Fruit fly (Drosophila melanogaster) whole organism, prepupa: ENCODE results near the gene CG44325.
A peak's percentile ranks its signal among the peaks of the same experiment; 100 is the strongest.

Experiments used
- CG11762 ChIP-seq: fragments of 200-800 bp; sonication (Bioruptor generic); optimal IDR thresholded peaks from 3 replicates; lab custom pipeline; 2016; ENCODE audit warnings: missing biosample characterization, missing genetic modification characterization; ENCODE audit not compliant: insufficient read depth
- CG11902 ChIP-seq: fragments of 200-800 bp; sonication (Bioruptor generic); optimal IDR thresholded peaks from 3 replicates; lab custom pipeline; 2016; ENCODE audit warnings: missing biosample characterization, missing genetic modification characterization
- CG15336 ChIP-seq: fragments of 200-800 bp; sonication (Bioruptor generic); IDR thresholded peaks from 2 replicates; pipeline ENCODE4 v1.3.6; 2022; ENCODE audit warnings: missing biosample characterization, missing genetic modification characterization
- CG16779 ChIP-seq: fragments of 200-800 bp; sonication (Bioruptor generic); optimal IDR thresholded peaks from 3 replicates; lab custom pipeline; 2017; ENCODE audit warnings: missing biosample characterization, mild to moderate bottlenecking, missing genetic modification characterization
- CG3032 ChIP-seq: fragments of 200-800 bp; optimal IDR thresholded peaks from 2 replicates; lab custom pipeline; 2019; ENCODE audit warnings: missing biosample characterization, mild to moderate bottlenecking, missing genetic modification characterization, moderate library complexity
- CG31627 ChIP-seq: fragments of 200-800 bp; sonication (Bioruptor generic); optimal IDR thresholded peaks from 3 replicates; lab custom pipeline; 2016; ENCODE audit warnings: missing biosample characterization, missing genetic modification characterization
- CG3919 ChIP-seq: fragments of 200-800 bp; sonication (Bioruptor generic); optimal IDR thresholded peaks from 3 replicates; lab custom pipeline; 2016; ENCODE audit warnings: missing biosample characterization, missing genetic modification characterization
- CG6163 ChIP-seq: fragments of 200-800 bp; sonication (Bioruptor generic); IDR thresholded peaks from 3 replicates; pipeline ENCODE4 v1.3.6; 2022; ENCODE audit warnings: missing biosample characterization, missing genetic modification characterization
- CG6276 ChIP-seq: fragments of 200-800 bp; sonication (Bioruptor generic); optimal IDR thresholded peaks from 2 replicates; lab custom pipeline; 2017; ENCODE audit warnings: missing biosample characterization, mild to moderate bottlenecking, missing genetic modification characterization
- CG6792 ChIP-seq: fragments of 200-800 bp; sonication (Bioruptor generic); optimal IDR thresholded peaks from 3 replicates; lab custom pipeline; 2016; ENCODE audit warnings: missing biosample characterization, missing genetic modification characterization
- CG6808 ChIP-seq: fragments of 200-800 bp; sonication (Bioruptor generic); optimal IDR thresholded peaks from 3 replicates; lab custom pipeline; 2017; ENCODE audit warnings: missing biosample characterization, missing genetic modification characterization, mild to moderate bottlenecking, moderate library complexity, missing genetic modification reagents
- CG6854 ChIP-seq: fragments of 200-800 bp; sonication (Bioruptor generic); optimal IDR thresholded peaks from 2 replicates; lab custom pipeline; 2017; ENCODE audit warnings: missing biosample characterization, mild to moderate bottlenecking, missing genetic modification characterization
- CG7368 ChIP-seq: fragments of 200-800 bp; sonication (Bioruptor generic); optimal IDR thresholded peaks from 3 replicates; lab custom pipeline; 2016; ENCODE audit warnings: missing biosample characterization, missing genetic modification characterization
- CG8119 ChIP-seq: fragments of 200-800 bp; sonication (Bioruptor generic); IDR thresholded peaks from 3 replicates; pipeline ENCODE4 v1.3.6; 2022; ENCODE audit warnings: missing biosample characterization, missing genetic modification characterization
- CG8632 ChIP-seq: fragments of 200-800 bp; sonication (Bioruptor generic); optimal IDR thresholded peaks from 3 replicates; lab custom pipeline; 2016; ENCODE audit warnings: missing biosample characterization, missing genetic modification characterization
- CG9139 ChIP-seq: fragments of 200-800 bp; sonication (Bioruptor generic); optimal IDR thresholded peaks from 3 replicates; lab custom pipeline; 2017; ENCODE audit warnings: missing biosample characterization, mild to moderate bottlenecking, missing genetic modification characterization
- Eip75B ChIP-seq: fragments of 200-800 bp; sonication (Bioruptor generic); optimal IDR thresholded peaks from 3 replicates; lab custom pipeline; 2016; ENCODE audit warnings: missing biosample characterization, missing genetic modification characterization
- Eip78C ChIP-seq: fragments of 200-800 bp; sonication (Bioruptor generic); peaks from one replicate; lab custom pipeline; 2016; ENCODE audit warnings: missing biosample characterization, missing genetic modification characterization
- Ets21C ChIP-seq: fragments of 200-800 bp; sonication (Bioruptor generic); optimal IDR thresholded peaks from 3 replicates; lab custom pipeline; 2016; ENCODE audit warnings: missing biosample characterization, missing genetic modification characterization
- Ets96B ChIP-seq: fragments of 200-800 bp; optimal IDR thresholded peaks from 2 replicates; lab custom pipeline; 2019; ENCODE audit warnings: missing biosample characterization, mild to moderate bottlenecking, missing genetic modification characterization, moderate library complexity
- Gug ChIP-seq: fragments of 200-800 bp; sonication (Bioruptor generic); IDR thresholded peaks from 2 replicates; pipeline ENCODE4 v1.3.6; 2022; ENCODE audit warnings: missing biosample characterization, missing genetic modification characterization
- Hr39 ChIP-seq: fragments of 200-800 bp; sonication (Bioruptor generic); optimal IDR thresholded peaks from 2 replicates; lab custom pipeline; 2016; ENCODE audit warnings: missing biosample characterization, missing genetic modification characterization
- Lpt ChIP-seq: fragments of 200-800 bp; sonication (Bioruptor generic); optimal IDR thresholded peaks from 3 replicates; lab custom pipeline; 2016; ENCODE audit warnings: missing biosample characterization, missing genetic modification characterization
- Met ChIP-seq: fragments of 200-800 bp; sonication (Bioruptor generic); optimal IDR thresholded peaks from 3 replicates; lab custom pipeline; 2016; ENCODE audit warnings: missing biosample characterization, missing genetic modification characterization
- Sox102F ChIP-seq: fragments of 200-800 bp; sonication (Bioruptor generic); optimal IDR thresholded peaks from 2 replicates; lab custom pipeline; 2016; ENCODE audit warnings: missing biosample characterization, mild to moderate bottlenecking, missing genetic modification characterization
- Sox14 ChIP-seq: fragments of 200-800 bp; sonication (Bioruptor generic); optimal IDR thresholded peaks from 3 replicates; lab custom pipeline; 2016; ENCODE audit warnings: missing biosample characterization, missing genetic modification characterization
- Sox15 ChIP-seq: fragments of 200-800 bp; sonication (Bioruptor generic); optimal IDR thresholded peaks from 3 replicates; lab custom pipeline; 2016; ENCODE audit warnings: missing biosample characterization, missing genetic modification characterization
- acj6 ChIP-seq: fragments of 200-800 bp; sonication (Bioruptor generic); optimal IDR thresholded peaks from 3 replicates; lab custom pipeline; 2016; ENCODE audit warnings: missing biosample characterization, missing genetic modification characterization
- dac ChIP-seq: fragments of 200-800 bp; sonication (Bioruptor generic); optimal IDR thresholded peaks from 2 replicates; lab custom pipeline; 2017; ENCODE audit warnings: missing biosample characterization, mild to moderate bottlenecking, missing genetic modification characterization
- dsx ChIP-seq: fragments of 200-800 bp; optimal IDR thresholded peaks from 3 replicates; lab custom pipeline; 2019; ENCODE audit warnings: missing biosample characterization, mild to moderate bottlenecking, missing genetic modification characterization, moderate library complexity; ENCODE audit not compliant: poor library complexity, severe bottlenecking
- eg ChIP-seq: fragments of 200-800 bp; sonication (Bioruptor generic); IDR thresholded peaks from 3 replicates; pipeline ENCODE4 v1.3.6; 2022; ENCODE audit warnings: missing biosample characterization, missing genetic modification characterization
- esn ChIP-seq: fragments of 200-800 bp; sonication (Bioruptor generic); optimal IDR thresholded peaks from 2 replicates; lab custom pipeline; 2016; ENCODE audit warnings: missing biosample characterization, mild to moderate bottlenecking, missing genetic modification characterization, moderate library complexity
- fkh ChIP-seq: fragments of 200-800 bp; sonication (Bioruptor generic); optimal IDR thresholded peaks from 3 replicates; lab custom pipeline; 2017; ENCODE audit warnings: missing biosample characterization, mild to moderate bottlenecking, missing genetic modification characterization, moderate library complexity
- pdm3 ChIP-seq: fragments of 200-800 bp; sonication (Bioruptor generic); optimal IDR thresholded peaks from 3 replicates; lab custom pipeline; 2016; ENCODE audit warnings: missing biosample characterization, missing genetic modification characterization
- salr ChIP-seq, 2 experiments: fragments of 200-800 bp; sonication (Bioruptor generic); optimal IDR thresholded peaks; 3 replicates each; lab custom pipeline; 2016 to 2018; ENCODE audit warnings: missing biosample characterization in 2 of 2, missing genetic modification characterization in 2 of 2, mild to moderate bottlenecking in 1 of 2
- spab ChIP-seq: fragments of 200-800 bp; sonication (Bioruptor generic); optimal IDR thresholded peaks from 2 replicates; lab custom pipeline; 2017; ENCODE audit warnings: missing biosample characterization, mild to moderate bottlenecking, missing genetic modification characterization, missing genetic modification reagents
- ss ChIP-seq, 2 experiments: fragments of 200-800 bp; sonication (Bioruptor generic); optimal IDR thresholded peaks; 2 replicates in 1 of 2; 3 replicates in 1 of 2; lab custom pipeline; 2017 to 2018; ENCODE audit warnings: mild to moderate bottlenecking in 2 of 2, missing biosample characterization in 2 of 2, missing genetic modification characterization in 2 of 2, moderate library complexity in 1 of 2
- svp ChIP-seq: fragments of 200-800 bp; sonication (Bioruptor generic); peaks from one replicate; lab custom pipeline; 2016; ENCODE audit warnings: missing biosample characterization, missing genetic modification characterization
- topi ChIP-seq: fragments of 200-800 bp; sonication (Bioruptor generic); optimal IDR thresholded peaks from 3 replicates; lab custom pipeline; 2016; ENCODE audit warnings: missing biosample characterization, missing genetic modification characterization
- vri ChIP-seq: fragments of 200-800 bp; sonication (Bioruptor generic); optimal IDR thresholded peaks from 3 replicates; lab custom pipeline; 2016; ENCODE audit warnings: missing biosample characterization, mild to moderate bottlenecking, missing genetic modification characterization

The CG44325 gene

DNA sequence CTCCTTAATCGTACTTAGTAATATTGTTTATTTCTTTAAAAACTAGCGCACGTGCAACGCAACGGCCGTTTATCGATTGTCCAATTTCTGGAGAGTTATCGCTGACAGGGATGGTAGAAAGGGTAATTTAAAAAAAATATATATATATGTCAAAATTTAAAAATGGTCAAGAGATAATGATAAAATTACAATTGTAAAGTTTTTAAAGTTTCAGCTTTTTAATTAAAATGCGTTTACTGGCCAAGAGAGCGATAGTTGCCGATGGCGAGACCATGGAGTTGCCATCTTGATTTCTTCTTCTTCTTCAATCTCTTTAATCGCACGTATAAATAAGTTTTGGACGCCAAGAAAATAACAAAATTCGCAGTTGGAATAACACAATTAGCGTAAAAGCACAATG lies 2.7 kb upstream of the CG44325 start, which contains the start of the genes CG7246 and HP1b (continued):
- TF ChIP-seq spab (GFP tag; lab: Kevin White, UChicago) = no peak
- TF ChIP-seq CG9139 = no peak
- peak; percentile 56 for TF ChIP-seq Hr39 (GFP tag; lab: Kevin White, UChicago)
- TF ChIP-seq Eip75B (GFP tag; lab: Kevin White, UChicago) = peak; percentile 49
- TF ChIP-seq Gug (GFP tag; lab: Robert Waterston, UW) = peak; percentile 61; the same call in 1 of the 2 replicates
- TF ChIP-seq Met (GFP tag; lab: Kevin White, UChicago) = peak; percentile 66
- TF ChIP-seq CG11902 = peak; percentile 11
- TF ChIP-seq CG3919 (GFP tag; lab: Kevin White, UChicago) = peak; percentile 66
- TF ChIP-seq Sox14 (GFP tag; lab: Kevin White, UChicago) = peak; percentile 42
- TF ChIP-seq CG31627 = peak; percentile 58
- no peak for TF ChIP-seq CG16779 (tag; lab: Kevin White, UChicago)
- peak; percentile 63 for TF ChIP-seq topi (GFP tag; lab: Kevin White, UChicago)
- TF ChIP-seq esn (GFP tag; lab: Kevin White, UChicago) = peak; percentile 78
- peak; percentile 52 for TF ChIP-seq Ets96B (tag; lab: Kevin White, UChicago)
- peak; percentile 35 for TF ChIP-seq CG6792

DNA sequence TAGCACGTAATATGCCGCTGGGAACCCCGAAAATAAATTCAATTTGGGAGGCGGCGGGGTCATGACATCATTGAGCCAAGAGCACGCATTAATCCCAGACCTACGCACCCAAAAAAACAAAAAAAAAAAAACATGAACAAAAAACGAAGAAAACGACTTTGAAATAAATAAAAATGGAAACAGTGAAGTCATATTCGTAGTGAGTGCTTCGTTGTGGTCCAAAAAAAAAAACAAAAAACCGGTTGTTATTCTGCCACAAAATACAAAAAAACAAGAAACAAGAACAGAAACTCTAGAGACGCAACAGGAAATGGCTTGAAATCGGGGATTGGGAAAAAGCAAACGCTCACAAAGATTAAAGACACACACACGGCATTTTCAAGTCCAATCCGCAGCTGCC lies 741 bp downstream of the CG44325 start:
- peak; percentile 81 to 82 for TF ChIP-seq ss (GFP tag; optimal IDR thresholded peaks at IDR 0.05; lab: Kevin White, UChicago)
- TF ChIP-seq Gug (GFP tag; lab: Robert Waterston, UW) = no peak
- no peak for TF ChIP-seq Ets21C (GFP tag; lab: Kevin White, UChicago)
- no peak for TF ChIP-seq CG6854 (GFP tag; lab: Kevin White, UChicago)
- no peak; the same call in 1 of the 2 replicates for TF ChIP-seq CG15336 (GFP tag; lab: Robert Waterston, UW)
- no peak for TF ChIP-seq topi (GFP tag; lab: Kevin White, UChicago)
- peak; percentile 63 for TF ChIP-seq Eip78C (GFP tag; lab: Kevin White, UChicago)
- no peak for TF ChIP-seq Lpt (GFP tag; lab: Kevin White, UChicago)
- peak; percentile 37 for TF ChIP-seq vri (GFP tag; lab: Kevin White, UChicago)
- peak; percentile 37 for TF ChIP-seq CG16779 (tag; lab: Kevin White, UChicago)
- TF ChIP-seq acj6 (GFP tag; lab: Kevin White, UChicago) = no peak
- TF ChIP-seq CG6163 = peak; percentile 57; the same call in 1 of the 3 replicates
- TF ChIP-seq Sox102F (GFP tag; lab: Kevin White, UChicago) = no peak
- 0 out of 3 replicates have a peak, but pooled peaks have one; percentile 33 for TF ChIP-seq CG8119 (GFP tag; lab: Robert Waterston, UW)
- peak; percentile 14 for TF ChIP-seq CG3032 (tag; lab: Kevin White, UChicago)
- TF ChIP-seq Met (GFP tag; lab: Kevin White, UChicago) = no peak
- TF ChIP-seq fkh (GFP tag; lab: Kevin White, UChicago) = no peak
- no peak for TF ChIP-seq pdm3 (GFP tag; lab: Kevin White, UChicago)
- peak; percentile 9 for TF ChIP-seq CG8632 (GFP tag; lab: Kevin White, UChicago)
- no peak for TF ChIP-seq salr (GFP tag; optimal IDR thresholded peaks at IDR 0.05; lab: Kevin White, UChicago)
- no peak for TF ChIP-seq CG6276
- no peak for TF ChIP-seq CG31627
- peak; percentile 37 for TF ChIP-seq CG9139
- TF ChIP-seq CG11762 (GFP tag; lab: Kevin White, UChicago) = no peak
- TF ChIP-seq CG6808 = peak; percentile 46
- no peak for TF ChIP-seq Sox15 (GFP tag; lab: Kevin White, UChicago)
- TF ChIP-seq eg (GFP tag; lab: Robert Waterston, UW) = peak; percentile 48; the same call in 1 of the 3 replicates
- no peak for TF ChIP-seq dac (GFP tag; lab: Kevin White, UChicago)
- TF ChIP-seq CG7368 (GFP tag; lab: Kevin White, UChicago) = no peak
- peak; percentile 56 for TF ChIP-seq svp (GFP tag; lab: Kevin White, UChicago)
- peak; percentile 53 for TF ChIP-seq dsx (GFP tag; lab: Kevin White, UChicago)
